Worm (Caenorhabditis elegans): ENCODE measurements around the gene C39E9.7.

The C39E9.7 gene

ce11 chrIV:13076620-13077019 is at the start of gene C39E9.7:
Gene C39E9.7, minus strand, starts transcription at chrIV:13076720.
- TF ChIP-seq tag-97 (GFP tag; IDR thresholded peaks at IDR 0.05), result no peak
- TF ChIP-seq ceh-28 (tag; optimal IDR thresholded peaks at IDR 0.05), result no peak
- no peak for TF ChIP-seq hif-1 (tag; optimal IDR thresholded peaks at IDR 0.05)
- TF ChIP-seq unc-62 (GFP tag; optimal IDR thresholded peaks at IDR 0.05 in 1 of 2), result no peak
- no peak for TF ChIP-seq unc-62 (tag; optimal IDR thresholded peaks at IDR 0.05)
- TF ChIP-seq nhr-10 (tag; optimal IDR thresholded peaks at IDR 0.05), result no peak
- TF ChIP-seq nhr-42 (GFP tag; IDR thresholded peaks at IDR 0.05), result no peak
- no peak for TF ChIP-seq mdl-1 (tag; optimal IDR thresholded peaks at IDR 0.05)
- TF ChIP-seq dmd-9 (GFP tag; IDR thresholded peaks at IDR 0.05), result no peak

DNA sequence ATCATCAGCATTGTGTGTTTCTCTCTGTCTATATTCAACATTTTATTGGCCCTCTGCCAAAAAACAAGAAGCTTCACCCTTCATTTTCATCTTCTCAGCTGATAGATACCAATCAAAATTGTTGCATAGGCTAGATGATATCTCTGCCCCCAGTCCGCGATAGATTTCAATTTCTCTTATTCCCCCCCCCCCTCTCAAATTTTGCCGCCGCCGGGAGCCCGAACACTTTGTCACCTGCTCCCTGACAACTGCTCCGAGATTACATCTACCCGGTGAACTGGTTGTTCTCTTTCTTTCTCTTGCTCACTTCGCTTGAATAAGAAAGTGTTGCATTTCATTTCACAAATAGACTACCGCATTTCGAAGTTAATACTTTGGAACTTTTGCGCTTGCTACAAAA is 49.5 kb upstream of the C39E9.7 start:
- no peak for TF ChIP-seq lin-13 (GFP tag; optimal IDR thresholded peaks at IDR 0.05)
- TF ChIP-seq nhr-41 (GFP tag; IDR thresholded peaks at IDR 0.05), result no peak
- peak; percentile 2 for TF ChIP-seq hlh-11 (tag; optimal IDR thresholded peaks at IDR 0.05)
- no peak for TF ChIP-seq nhr-6 (tag; optimal IDR thresholded peaks at IDR 0.05)
- TF ChIP-seq ceh-44 (GFP tag; IDR thresholded peaks at IDR 0.05), result no peak
- peak; percentile 10 for TF ChIP-seq nhr-11 (tag; optimal IDR thresholded peaks at IDR 0.05)

DNA sequence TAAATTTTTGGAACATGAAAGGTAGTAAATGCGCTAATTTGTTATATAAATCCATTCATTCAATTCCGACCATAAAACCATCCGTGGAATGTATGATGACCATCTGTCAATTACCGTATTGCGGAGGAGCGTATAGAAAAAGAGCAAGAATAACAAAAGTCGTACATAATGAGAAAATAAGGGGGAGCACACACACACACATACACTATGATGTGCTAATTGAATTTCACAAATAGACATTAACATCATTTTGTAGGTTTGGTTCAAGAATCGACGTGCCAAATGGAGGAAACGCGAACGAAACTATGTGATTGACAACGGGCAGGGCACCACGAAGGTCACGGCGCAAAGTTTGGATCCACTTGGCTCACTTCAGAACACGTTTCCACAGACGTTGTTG is 44.9 kb upstream of the C39E9.7 start:
- TF ChIP-seq set-16 (GFP tag; IDR thresholded peaks at IDR 0.05), result no peak
- no peak for TF ChIP-seq madf-9 (GFP tag; conservative IDR thresholded peaks at IDR 0.05)

DNA sequence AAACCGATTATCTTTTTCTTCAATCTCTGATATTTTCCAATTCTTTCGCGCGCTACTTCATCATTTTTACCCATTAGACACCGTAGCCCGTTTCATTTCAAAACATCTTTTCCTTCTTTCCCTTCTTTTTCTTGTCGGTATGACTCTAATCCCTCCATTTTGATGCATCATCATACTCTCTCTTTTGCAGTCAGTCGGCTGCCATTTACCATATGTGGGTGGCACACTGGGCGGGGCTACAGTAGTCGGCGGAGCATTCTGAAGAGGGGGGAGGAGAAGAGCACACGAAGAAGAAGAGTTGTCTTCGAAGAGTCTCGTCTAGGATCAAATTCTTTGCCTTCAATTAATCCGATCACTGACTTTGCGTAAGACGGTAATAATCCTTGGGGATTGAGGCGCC is 42.3 kb upstream of the C39E9.7 start, which contains the start of gene unc-30:
unc-30 (plus strand) TSS at position 184 of the 400 bp plus-strand sequence.
- peak in 1 of 2 experiments; percentile 49 for TF ChIP-seq unc-62 (GFP tag; optimal IDR thresholded peaks at IDR 0.05 in 1 of 2)
- TF ChIP-seq unc-62 (tag; optimal IDR thresholded peaks at IDR 0.05), result no peak
- TF ChIP-seq lsy-2 (tag; optimal IDR thresholded peaks at IDR 0.05), result peak in 1 of 2 experiments; percentile 6
- TF ChIP-seq unc-130 (GFP tag; optimal IDR thresholded peaks at IDR 0.05), result no peak

DNA sequence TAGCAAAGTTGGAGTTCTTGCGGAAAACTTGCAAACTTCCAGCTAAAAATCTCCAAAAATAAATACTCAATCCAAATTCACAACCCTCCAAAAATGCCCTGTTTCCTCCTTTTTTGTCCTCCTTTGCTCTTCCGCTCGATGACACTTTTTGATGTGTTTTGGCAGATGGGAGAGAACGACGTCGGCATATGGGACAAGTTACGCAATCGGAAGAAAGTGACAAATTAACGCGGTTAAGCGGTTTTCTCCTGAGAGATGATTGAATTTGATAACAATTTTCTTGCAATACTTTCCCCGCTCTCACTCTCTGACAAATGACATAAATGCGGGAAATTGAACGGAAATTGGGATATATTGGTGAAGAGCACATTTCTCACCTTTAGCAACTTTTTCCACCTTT is 40.2 kb upstream of the C39E9.7 start:
- TF ChIP-seq ces-1 (GFP tag; optimal IDR thresholded peaks at IDR 0.05) (no peak), egl-27 (tag; optimal IDR thresholded peaks at IDR 0.05) (no peak), ZK337.2 (GFP tag; IDR thresholded peaks at IDR 0.05) (no peak), dmd-6 (GFP tag; IDR thresholded peaks at IDR 0.05) (no peak), dpl-1 (GFP tag; optimal IDR thresholded peaks at IDR 0.05) (no peak), nhr-111 (GFP tag; optimal IDR thresholded peaks at IDR 0.05) (no peak), nhr-76 (tag; optimal IDR thresholded peaks at IDR 0.05) (no peak)

DNA sequence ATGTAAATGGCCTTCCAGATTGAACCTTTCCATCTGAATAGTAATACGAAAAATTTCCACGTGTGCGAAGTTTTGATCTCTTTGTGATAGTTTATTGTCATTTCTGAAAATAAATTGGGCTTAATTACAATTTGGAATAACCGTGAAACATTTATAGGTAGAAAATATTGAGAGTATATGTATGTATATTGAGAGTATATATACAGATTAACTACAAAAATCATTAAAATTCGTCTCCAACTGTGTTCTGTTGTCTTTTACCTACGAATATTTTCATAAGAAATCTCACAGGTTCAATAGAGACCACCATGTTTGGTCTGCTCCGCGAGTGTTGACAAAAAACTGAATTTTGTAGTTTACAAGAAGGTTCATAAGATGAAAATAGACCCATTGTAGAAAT is 36.5 kb upstream of the C39E9.7 start, which contains the start of gene best-2:
best-2 (minus strand) TSS at position 101 of the 400 bp plus-strand sequence.
- no peak for TF ChIP-seq daf-16 (GFP tag; optimal IDR thresholded peaks at IDR 0.05)
- no peak for TF ChIP-seq daf-16 (tag; optimal IDR thresholded peaks at IDR 0.05)
- no peak for TF ChIP-seq unc-39 (tag; optimal IDR thresholded peaks at IDR 0.05)
- no peak for TF ChIP-seq hlh-11 (tag; optimal IDR thresholded peaks at IDR 0.05)
- TF ChIP-seq lin-38 (GFP tag; IDR thresholded peaks at IDR 0.05), result no peak
- no peak for TF ChIP-seq ZK546.5 (tag; optimal IDR thresholded peaks at IDR 0.05)
- TF ChIP-seq nhr-102 (tag; optimal IDR thresholded peaks at IDR 0.05), result no peak
- no peak for TF ChIP-seq tag-97 (GFP tag; IDR thresholded peaks at IDR 0.05)
- no peak for TF ChIP-seq spr-3 (GFP tag; optimal IDR thresholded peaks at IDR 0.05)

All from whole organism, L4 larva.